Worm (Caenorhabditis elegans): ENCODE results near the gene nhr-43.

DNA sequence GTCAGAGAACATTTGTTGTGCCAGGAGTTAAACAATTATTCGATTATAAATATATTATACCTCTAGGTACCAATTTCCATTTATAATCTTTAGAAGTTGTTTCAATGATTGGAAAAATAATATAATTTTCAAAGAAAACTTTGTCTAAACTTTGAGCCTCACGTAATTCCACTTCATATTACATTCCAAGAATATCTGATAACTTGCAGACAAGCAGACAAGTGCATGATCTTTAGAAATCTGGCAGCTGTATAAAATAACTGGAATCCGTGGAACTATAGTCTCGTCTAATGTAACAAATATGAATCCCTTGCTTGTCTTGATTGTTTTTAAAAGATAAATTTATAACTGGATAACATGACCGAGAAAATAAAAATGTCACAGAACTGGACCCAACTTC, 6.8 kb upstream of the nhr-43 start:
- TF ChIP-seq him-1 (tag; optimal IDR thresholded peaks at IDR 0.05) = no peak
- no peak for TF ChIP-seq dao-5 (tag; optimal IDR thresholded peaks at IDR 0.05)

Measured in whole organism, L4/young adult.